Worm (Caenorhabditis elegans) whole organism, L3 larva: ENCODE measurements around the gene T26C5.2.

Experiments used
- aly-2 ChIP-seq: fragments of 150-350 bp; optimal IDR thresholded peaks from 2 replicates; lab custom pipeline; 2014; ENCODE audit warnings: missing biosample characterization, missing genetic modification characterization
- eor-1 ChIP-seq, 2 experiments: fragments of 150-350 bp; optimal IDR thresholded peaks; 2 replicates each; lab custom pipeline; 2014 to 2018; ENCODE audit warnings: missing biosample characterization in 2 of 2, missing genetic modification characterization in 2 of 2
- fkh-10 ChIP-seq: sonication (generic microtip); optimal IDR thresholded peaks from 2 replicates; lab custom pipeline; 2017; ENCODE audit warnings: missing biosample characterization, missing genetic modification reagents, missing genetic modification characterization
- lin-39 ChIP-seq: fragments of 150-350 bp; optimal IDR thresholded peaks from 2 replicates; lab custom pipeline; 2018; ENCODE audit warnings: missing biosample characterization, missing genetic modification reagents, missing genetic modification characterization
- nhr-43 ChIP-seq: sonication (generic microtip); optimal IDR thresholded peaks from 2 replicates; lab custom pipeline; 2016; ENCODE audit warnings: mild to moderate bottlenecking, missing genetic modification characterization, missing compliant biosample characterization; ENCODE audit not compliant: poor library complexity, severe bottlenecking
- pha-4 ChIP-seq: fragments of 150-350 bp; optimal IDR thresholded peaks from 2 replicates; lab custom pipeline; 2014; ENCODE audit warnings: missing biosample characterization, missing genetic modification reagents, missing genetic modification characterization
- sea-2 ChIP-seq: fragments of 150-350 bp; sonication (generic microtip); optimal IDR thresholded peaks from 4 replicates; lab custom pipeline; 2014; ENCODE audit warnings: missing biosample characterization, missing genetic modification reagents, missing genetic modification characterization

DNA sequence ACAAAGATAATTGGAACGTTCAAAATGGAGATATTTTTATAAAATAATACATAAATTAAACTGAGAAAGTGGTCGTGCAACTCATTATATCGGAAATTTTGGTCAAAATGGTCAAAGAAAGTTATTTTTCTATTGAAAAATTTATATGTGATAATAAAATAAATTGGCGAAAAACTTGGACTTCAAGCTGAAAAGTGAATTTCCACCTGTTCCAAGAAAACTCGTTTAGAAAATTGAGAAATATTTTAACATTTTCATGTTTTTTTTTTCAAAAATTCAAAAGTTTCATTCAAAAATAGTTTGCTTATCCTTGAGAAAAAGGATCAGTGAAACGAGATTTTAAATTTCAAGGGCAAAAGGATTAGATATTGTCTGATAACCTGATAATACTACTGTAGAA, 46.0 kb downstream of the T26C5.2 start:
- no peak for TF ChIP-seq pha-4 (tag; lab: Kevin White, UChicago)
- TF ChIP-seq eor-1 (tag; optimal IDR thresholded peaks at IDR 0.05; lab: Kevin White, UChicago): no peak
- TF ChIP-seq lin-39 (tag; lab: Kevin White, UChicago): no peak
- TF ChIP-seq fkh-10 (GFP tag; lab: Kevin White, UChicago): no peak
- TF ChIP-seq aly-2 (tag; lab: Kevin White, UChicago): no peak
- no peak for TF ChIP-seq nhr-43 (tag; lab: Kevin White, UChicago)
- no peak for TF ChIP-seq sea-2 (GFP tag; lab: Kevin White, UChicago)
